Worm (Caenorhabditis elegans) whole organism, late embryonic: Measurements from ENCODE around the gene W09C2.9.

ENCODE experiments used
- pqm-1 ChIP-seq: sonication (generic microtip); optimal IDR thresholded peaks from 2 replicates; lab custom pipeline; 2016; ENCODE audit warnings: missing genetic modification characterization, missing compliant biosample characterization
- syd-9 ChIP-seq: sonication (generic microtip); optimal IDR thresholded peaks from 2 replicates; lab custom pipeline; 2016; ENCODE audit warnings: mild to moderate bottlenecking, missing genetic modification characterization, moderate library complexity, missing compliant biosample characterization

DNA sequence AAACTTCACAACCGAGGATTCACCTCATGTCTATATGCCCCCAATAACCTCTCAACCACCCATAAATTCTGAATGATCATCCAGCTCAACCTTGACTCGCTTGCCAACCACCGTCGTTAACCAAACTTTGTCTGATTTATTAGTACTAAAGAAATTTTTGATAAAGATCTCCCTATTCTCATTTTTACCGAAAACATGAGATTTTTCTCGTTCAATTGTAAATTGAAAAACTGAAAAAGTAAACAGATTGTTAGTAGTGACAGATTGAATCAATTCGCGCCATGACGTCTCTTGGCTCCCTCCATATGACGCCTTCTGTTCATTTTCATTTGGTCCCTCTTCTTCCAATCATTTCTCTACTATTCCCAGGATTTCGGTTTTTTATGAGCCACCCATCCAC lies 15.2 kb downstream of the W09C2.9 start:
- TF ChIP-seq pqm-1 (tag; lab: Kevin White, UChicago): no peak
- TF ChIP-seq syd-9 (tag; lab: Kevin White, UChicago): no peak
